Worm (Caenorhabditis elegans): Measurements from ENCODE around the gene Y37E11AL.3.

ce11 chrIV:3653420-3653823 lies 41.3 kb upstream of the Y37E11AL.3 start:
- TF ChIP-seq tbx-11 (GFP tag; IDR thresholded peaks at IDR 0.05): no peak
- no peak for TF ChIP-seq pes-1 (GFP tag; IDR thresholded peaks at IDR 0.05)
- TF ChIP-seq scrt-1 (GFP tag; IDR thresholded peaks at IDR 0.05): no peak
- TF ChIP-seq ceh-36 (tag; optimal IDR thresholded peaks at IDR 0.05): no peak
- TF ChIP-seq ama-1 (optimal IDR thresholded peaks at IDR 0.05): no peak
- TF ChIP-seq tra-4 (tag; optimal IDR thresholded peaks at IDR 0.05): no peak
- no peak for TF ChIP-seq ceh-13 (GFP tag; optimal IDR thresholded peaks at IDR 0.05)
